Fruit fly (Drosophila melanogaster): ENCODE measurements around the gene CG8149.
A peak's percentile ranks its signal among the peaks of the same experiment; 100 is the strongest.

dm6 chr3R:9502416-9502763 lies 2.1 kb upstream of the CG8149 start, which contains the start of gene RhoL:
- TF ChIP-seq CG6854 (GFP tag; optimal IDR thresholded peaks at IDR 0.05), result peak; percentile 62
- no peak for TF ChIP-seq CG8319 (GFP tag; optimal IDR thresholded peaks at IDR 0.05)
- no peak for TF ChIP-seq Hr39 (GFP tag; optimal IDR thresholded peaks at IDR 0.05)
- TF ChIP-seq CG10631 (GFP tag; optimal IDR thresholded peaks at IDR 0.05), result no peak
- TF ChIP-seq CG11762 (GFP tag; optimal IDR thresholded peaks at IDR 0.05; ENCODE audit: insufficient read depth), result no peak

Data from whole organism, prepupa.